Fruit fly (Drosophila melanogaster) whole organism, prepupa: ENCODE results near the gene CG31548.

ENCODE experiments used
- Blimp-1 ChIP-seq: fragments of 200-800 bp; sonication (Bioruptor generic); optimal IDR thresholded peaks from 3 replicates; lab custom pipeline; 2017; ENCODE audit warnings: missing biosample characterization, missing genetic modification characterization, mild to moderate bottlenecking, moderate library complexity, missing genetic modification reagents
- CG10631 ChIP-seq: fragments of 200-800 bp; sonication (Bioruptor generic); optimal IDR thresholded peaks from 2 replicates; lab custom pipeline; 2016; ENCODE audit warnings: missing biosample characterization, missing genetic modification characterization
- CG10669 ChIP-seq: fragments of 200-800 bp; sonication (Bioruptor generic); optimal IDR thresholded peaks from 3 replicates; lab custom pipeline; 2018; ENCODE audit warnings: missing biosample characterization, mild to moderate bottlenecking, missing genetic modification characterization, moderate library complexity
- CG11294 ChIP-seq: fragments of 200-800 bp; sonication (Bioruptor generic); IDR thresholded peaks from 2 replicates; pipeline ENCODE4 v1.3.6; 2022; ENCODE audit warnings: missing biosample characterization, missing genetic modification characterization
- CG11762 ChIP-seq: fragments of 200-800 bp; sonication (Bioruptor generic); optimal IDR thresholded peaks from 3 replicates; lab custom pipeline; 2016; ENCODE audit warnings: missing biosample characterization, missing genetic modification characterization; ENCODE audit not compliant: insufficient read depth
- CG1621 ChIP-seq: fragments of 200-800 bp; sonication (Bioruptor generic); optimal IDR thresholded peaks from 3 replicates; lab custom pipeline; 2018; ENCODE audit warnings: missing biosample characterization, mild to moderate bottlenecking, missing genetic modification characterization
- CG32006 ChIP-seq: fragments of 200-800 bp; sonication (Bioruptor generic); optimal IDR thresholded peaks from 3 replicates; lab custom pipeline; 2017; ENCODE audit warnings: missing biosample characterization, mild to moderate bottlenecking, missing genetic modification characterization
- CG34406 ChIP-seq: fragments of 200-800 bp; sonication (Bioruptor generic); optimal IDR thresholded peaks from 3 replicates; lab custom pipeline; 2016; ENCODE audit warnings: missing biosample characterization, missing genetic modification characterization
- CG3919 ChIP-seq: fragments of 200-800 bp; sonication (Bioruptor generic); optimal IDR thresholded peaks from 3 replicates; lab custom pipeline; 2016; ENCODE audit warnings: missing biosample characterization, missing genetic modification characterization
- CG4318 ChIP-seq: fragments of 200-800 bp; sonication (Bioruptor generic); optimal IDR thresholded peaks from 3 replicates; lab custom pipeline; 2017; ENCODE audit warnings: missing biosample characterization, mild to moderate bottlenecking, missing genetic modification characterization
- CG6163 ChIP-seq: fragments of 200-800 bp; sonication (Bioruptor generic); IDR thresholded peaks from 3 replicates; pipeline ENCODE4 v1.3.6; 2022; ENCODE audit warnings: missing biosample characterization, missing genetic modification characterization
- CG6792 ChIP-seq: fragments of 200-800 bp; sonication (Bioruptor generic); optimal IDR thresholded peaks from 3 replicates; lab custom pipeline; 2016; ENCODE audit warnings: missing biosample characterization, missing genetic modification characterization
- CG6808 ChIP-seq: fragments of 200-800 bp; sonication (Bioruptor generic); optimal IDR thresholded peaks from 3 replicates; lab custom pipeline; 2017; ENCODE audit warnings: missing biosample characterization, missing genetic modification characterization, mild to moderate bottlenecking, moderate library complexity, missing genetic modification reagents
- CG6854 ChIP-seq: fragments of 200-800 bp; sonication (Bioruptor generic); optimal IDR thresholded peaks from 2 replicates; lab custom pipeline; 2017; ENCODE audit warnings: missing biosample characterization, mild to moderate bottlenecking, missing genetic modification characterization
- CG7368 ChIP-seq: fragments of 200-800 bp; sonication (Bioruptor generic); optimal IDR thresholded peaks from 3 replicates; lab custom pipeline; 2016; ENCODE audit warnings: missing biosample characterization, missing genetic modification characterization
- CG8319 ChIP-seq: fragments of 200-800 bp; sonication (Bioruptor generic); optimal IDR thresholded peaks from 3 replicates; lab custom pipeline; 2016; ENCODE audit warnings: missing biosample characterization, missing genetic modification characterization
- CG8632 ChIP-seq: fragments of 200-800 bp; sonication (Bioruptor generic); optimal IDR thresholded peaks from 3 replicates; lab custom pipeline; 2016; ENCODE audit warnings: missing biosample characterization, missing genetic modification characterization
- CG9139 ChIP-seq: fragments of 200-800 bp; sonication (Bioruptor generic); optimal IDR thresholded peaks from 3 replicates; lab custom pipeline; 2017; ENCODE audit warnings: missing biosample characterization, mild to moderate bottlenecking, missing genetic modification characterization
- Eip75B ChIP-seq: fragments of 200-800 bp; sonication (Bioruptor generic); optimal IDR thresholded peaks from 3 replicates; lab custom pipeline; 2016; ENCODE audit warnings: missing biosample characterization, missing genetic modification characterization
- Eip93F ChIP-seq: fragments of 200-800 bp; sonication (Bioruptor generic); optimal IDR thresholded peaks from 2 replicates; lab custom pipeline; 2016; ENCODE audit warnings: missing biosample characterization, mild to moderate bottlenecking, missing genetic modification characterization
- Ets21C ChIP-seq: fragments of 200-800 bp; sonication (Bioruptor generic); optimal IDR thresholded peaks from 3 replicates; lab custom pipeline; 2016; ENCODE audit warnings: missing biosample characterization, missing genetic modification characterization
- Ets96B ChIP-seq: fragments of 200-800 bp; optimal IDR thresholded peaks from 2 replicates; lab custom pipeline; 2019; ENCODE audit warnings: missing biosample characterization, mild to moderate bottlenecking, missing genetic modification characterization, moderate library complexity
- Gug ChIP-seq: fragments of 200-800 bp; sonication (Bioruptor generic); IDR thresholded peaks from 2 replicates; pipeline ENCODE4 v1.3.6; 2022; ENCODE audit warnings: missing biosample characterization, missing genetic modification characterization
- Hr38 ChIP-seq: sonication (Bioruptor generic); optimal IDR thresholded peaks from 2 replicates; lab custom pipeline; 2016; ENCODE audit warnings: missing biosample characterization, missing genetic modification characterization
- Hr39 ChIP-seq: fragments of 200-800 bp; sonication (Bioruptor generic); optimal IDR thresholded peaks from 2 replicates; lab custom pipeline; 2016; ENCODE audit warnings: missing biosample characterization, missing genetic modification characterization
- Hr4 ChIP-seq: fragments of 200-800 bp; sonication (Bioruptor generic); optimal IDR thresholded peaks from 3 replicates; lab custom pipeline; 2016; ENCODE audit warnings: missing biosample characterization, missing genetic modification characterization
- Met ChIP-seq: fragments of 200-800 bp; sonication (Bioruptor generic); optimal IDR thresholded peaks from 3 replicates; lab custom pipeline; 2016; ENCODE audit warnings: missing biosample characterization, missing genetic modification characterization
- OdsH ChIP-seq: fragments of 200-800 bp; sonication (Bioruptor generic); optimal IDR thresholded peaks from 3 replicates; lab custom pipeline; 2016; ENCODE audit warnings: missing biosample characterization, missing genetic modification characterization
- Smox ChIP-seq: fragments of 200-800 bp; sonication (Bioruptor generic); optimal IDR thresholded peaks from 3 replicates; lab custom pipeline; 2016; ENCODE audit warnings: missing biosample characterization, missing genetic modification characterization
- Sox102F ChIP-seq: fragments of 200-800 bp; sonication (Bioruptor generic); optimal IDR thresholded peaks from 2 replicates; lab custom pipeline; 2016; ENCODE audit warnings: missing biosample characterization, mild to moderate bottlenecking, missing genetic modification characterization
- Sox14 ChIP-seq: fragments of 200-800 bp; sonication (Bioruptor generic); optimal IDR thresholded peaks from 3 replicates; lab custom pipeline; 2016; ENCODE audit warnings: missing biosample characterization, missing genetic modification characterization
- Sox15 ChIP-seq: fragments of 200-800 bp; sonication (Bioruptor generic); optimal IDR thresholded peaks from 3 replicates; lab custom pipeline; 2016; ENCODE audit warnings: missing biosample characterization, missing genetic modification characterization
- achi ChIP-seq: fragments of 200-800 bp; sonication (Bioruptor generic); optimal IDR thresholded peaks from 3 replicates; lab custom pipeline; 2016; ENCODE audit warnings: missing biosample characterization, missing genetic modification characterization
- dac ChIP-seq: fragments of 200-800 bp; sonication (Bioruptor generic); optimal IDR thresholded peaks from 2 replicates; lab custom pipeline; 2017; ENCODE audit warnings: missing biosample characterization, mild to moderate bottlenecking, missing genetic modification characterization
- dsx ChIP-seq: fragments of 200-800 bp; optimal IDR thresholded peaks from 3 replicates; lab custom pipeline; 2019; ENCODE audit warnings: missing biosample characterization, mild to moderate bottlenecking, missing genetic modification characterization, moderate library complexity; ENCODE audit not compliant: poor library complexity, severe bottlenecking
- eg ChIP-seq: fragments of 200-800 bp; sonication (Bioruptor generic); IDR thresholded peaks from 3 replicates; pipeline ENCODE4 v1.3.6; 2022; ENCODE audit warnings: missing biosample characterization, missing genetic modification characterization
- esn ChIP-seq: fragments of 200-800 bp; sonication (Bioruptor generic); optimal IDR thresholded peaks from 2 replicates; lab custom pipeline; 2016; ENCODE audit warnings: missing biosample characterization, mild to moderate bottlenecking, missing genetic modification characterization, moderate library complexity
- fd85E ChIP-seq: fragments of 200-800 bp; sonication (Bioruptor generic); optimal IDR thresholded peaks from 3 replicates; lab custom pipeline; 2016; ENCODE audit warnings: missing biosample characterization, missing genetic modification characterization
- lz ChIP-seq: fragments of 200-800 bp; sonication (Bioruptor generic); optimal IDR thresholded peaks from 3 replicates; lab custom pipeline; 2016; ENCODE audit warnings: missing biosample characterization, missing genetic modification characterization
- net ChIP-seq: fragments of 200-800 bp; sonication (Bioruptor generic); optimal IDR thresholded peaks from 3 replicates; lab custom pipeline; 2016; ENCODE audit warnings: missing biosample characterization, missing genetic modification characterization
- pdm3 ChIP-seq: fragments of 200-800 bp; sonication (Bioruptor generic); optimal IDR thresholded peaks from 3 replicates; lab custom pipeline; 2016; ENCODE audit warnings: missing biosample characterization, missing genetic modification characterization
- ss ChIP-seq, 2 experiments: fragments of 200-800 bp; sonication (Bioruptor generic); optimal IDR thresholded peaks; 2 replicates in 1 of 2; 3 replicates in 1 of 2; lab custom pipeline; 2017 to 2018; ENCODE audit warnings: mild to moderate bottlenecking in 2 of 2, missing biosample characterization in 2 of 2, missing genetic modification characterization in 2 of 2, moderate library complexity in 1 of 2
- svp ChIP-seq: fragments of 200-800 bp; sonication (Bioruptor generic); peaks from one replicate; lab custom pipeline; 2016; ENCODE audit warnings: missing biosample characterization, missing genetic modification characterization
- topi ChIP-seq: fragments of 200-800 bp; sonication (Bioruptor generic); optimal IDR thresholded peaks from 3 replicates; lab custom pipeline; 2016; ENCODE audit warnings: missing biosample characterization, missing genetic modification characterization

CG31548 gene

DNA sequence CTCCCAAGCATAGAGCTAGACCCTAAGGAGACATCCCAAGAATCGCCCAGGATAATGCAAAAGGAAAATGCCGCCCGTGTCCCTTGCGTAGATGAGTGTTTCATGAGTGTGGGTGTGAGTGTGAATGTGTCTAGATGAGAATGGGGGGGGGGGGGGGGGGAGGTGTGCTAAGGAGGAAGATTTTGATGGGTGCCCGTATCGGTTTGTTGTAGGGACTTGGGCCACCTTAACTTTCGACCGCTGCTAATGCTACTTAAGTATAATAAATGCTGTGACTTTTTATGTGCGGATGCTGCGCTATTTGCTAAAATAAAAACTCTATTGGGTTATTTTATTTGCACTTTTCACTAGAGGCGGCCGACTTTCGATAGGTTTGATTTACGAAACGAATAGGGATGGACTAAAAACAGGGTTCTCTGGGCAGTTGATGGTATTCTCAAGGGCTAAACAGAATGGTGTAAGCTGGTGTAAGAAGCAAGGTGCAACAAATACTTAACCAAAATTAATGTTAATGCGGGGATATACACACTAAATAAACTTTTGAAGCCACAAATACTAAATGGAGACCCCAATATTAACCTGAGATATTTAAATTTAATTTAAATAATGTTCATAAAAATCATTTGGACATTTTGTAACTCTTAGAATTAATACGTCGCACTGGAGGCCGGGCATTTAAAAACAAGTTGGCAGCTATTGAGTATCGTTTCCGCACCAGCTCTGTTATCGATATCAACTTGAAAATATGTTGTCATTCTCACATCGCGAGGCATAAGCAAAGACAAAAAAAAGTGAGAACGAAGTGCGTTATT lies 32.5 kb upstream of the CG31548 start, which contains the start of the genes Xe7 and Atg17 (continued):
- peak; percentile 89 for TF ChIP-seq Eip75B (GFP tag; lab: Kevin White, UChicago)
- no peak for TF ChIP-seq CG6854
- peak; percentile 77 for TF ChIP-seq dsx (GFP tag; lab: Kevin White, UChicago)
- TF ChIP-seq lz (GFP tag; lab: Kevin White, UChicago): peak; percentile 93
- peak; percentile 96 for TF ChIP-seq OdsH (GFP tag; lab: Kevin White, UChicago)
- TF ChIP-seq Sox102F (GFP tag; lab: Kevin White, UChicago): peak; percentile 85
- peak; percentile 97 for TF ChIP-seq CG10631 (GFP tag; lab: Kevin White, UChicago)
- peak; percentile 90 for TF ChIP-seq CG8632 (GFP tag; lab: Kevin White, UChicago)
- TF ChIP-seq CG1621: peak; percentile 78
- TF ChIP-seq Sox14 (GFP tag; lab: Kevin White, UChicago): peak; percentile 89
- TF ChIP-seq pdm3 (GFP tag; lab: Kevin White, UChicago): peak; percentile 94
- peak; percentile 76 for TF ChIP-seq Blimp-1 (GFP tag; lab: Kevin White, UChicago)
- peak; percentile 88 for TF ChIP-seq CG6163 (GFP tag; lab: Robert Waterston, UW)
- peak; percentile 94 for TF ChIP-seq Hr4 (GFP tag; lab: Kevin White, UChicago)
- peak; percentile 94 for TF ChIP-seq CG32006 (GFP tag; lab: Kevin White, UChicago)
- TF ChIP-seq CG7368 (GFP tag; lab: Kevin White, UChicago): peak; percentile 89
- TF ChIP-seq CG6792 (GFP tag; lab: Kevin White, UChicago): peak; percentile 87
- peak; percentile 93 for TF ChIP-seq CG4318 (GFP tag; lab: Kevin White, UChicago)
- peak; percentile 87 for TF ChIP-seq Eip93F
- peak; percentile 92 for TF ChIP-seq esn
- peak; percentile 90 for TF ChIP-seq CG34406 (GFP tag; lab: Kevin White, UChicago)
- peak; percentile 94 for TF ChIP-seq Ets21C (GFP tag; lab: Kevin White, UChicago)
- peak; percentile 84 for TF ChIP-seq Ets96B (tag; lab: Kevin White, UChicago)
- TF ChIP-seq topi (GFP tag; lab: Kevin White, UChicago): peak; percentile 91
- TF ChIP-seq CG10669 (GFP tag; lab: Kevin White, UChicago): peak; percentile 86
- peak; percentile 27 to 80 for TF ChIP-seq ss (GFP tag; optimal IDR thresholded peaks at IDR 0.05; lab: Kevin White, UChicago)
- peak; percentile 88; the same call in 1 of the 2 replicates for TF ChIP-seq CG11294 (GFP tag; lab: Robert Waterston, UW)
- TF ChIP-seq CG9139 (GFP tag; lab: Kevin White, UChicago): no peak
- peak; percentile 83 for TF ChIP-seq net (GFP tag; lab: Kevin White, UChicago)
- peak; percentile 76 for TF ChIP-seq CG6808 (GFP tag; lab: Kevin White, UChicago)
- peak; percentile 96 for TF ChIP-seq svp
- TF ChIP-seq, all 60 proteins: peak for 56

DNA sequence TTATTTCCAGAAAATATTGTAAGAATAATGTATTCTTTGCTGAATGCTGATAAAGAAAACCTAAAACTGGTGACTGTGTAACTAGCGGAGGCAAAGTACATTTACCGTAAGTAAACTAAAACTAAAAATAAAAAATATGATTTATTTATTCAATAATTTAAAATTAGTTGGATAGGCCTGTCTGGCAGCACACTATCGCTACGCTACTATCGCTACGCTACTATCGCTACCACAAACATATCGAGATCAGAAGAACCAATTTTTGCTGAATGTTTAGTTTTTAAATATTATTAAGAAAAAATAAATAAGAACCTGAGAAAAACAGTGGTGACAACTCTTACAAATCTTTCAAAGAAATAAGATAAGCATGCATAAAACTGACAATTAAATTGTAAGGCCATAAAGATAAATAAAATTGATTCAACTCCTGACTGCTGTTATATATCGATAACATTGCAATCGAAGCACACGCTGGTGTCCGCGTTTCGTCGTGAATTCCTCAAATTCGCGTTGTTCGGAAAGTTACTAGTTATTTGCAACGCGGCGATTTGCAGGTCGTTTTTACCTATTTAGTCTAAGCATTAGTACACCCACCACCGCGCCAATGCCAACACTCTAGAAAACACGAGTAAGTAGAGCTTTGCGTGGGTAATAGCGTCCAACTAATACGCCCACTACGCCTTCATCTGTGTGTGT lies 23.7 kb upstream of the CG31548 start, which contains the start of gene Wdr33:
Gene Wdr33 (plus strand): TSS at position 438 of the 696 bp plus-strand sequence.
- TF ChIP-seq Hr38 (GFP tag; lab: Kevin White, UChicago) (no peak), CG11294 (GFP tag; lab: Robert Waterston, UW) (no peak; the same call in 1 of the 2 replicates), Eip75B (GFP tag; lab: Kevin White, UChicago) (peak; percentile 4), Sox15 (GFP tag; lab: Kevin White, UChicago) (peak; percentile 45), CG6163 (GFP tag; lab: Robert Waterston, UW) (peak; percentile 50; the same call in 2 of the 3 replicates), CG3919 (no peak), Eip93F (no peak), svp (peak; percentile 68), eg (GFP tag; lab: Robert Waterston, UW) (no peak), Ets21C (GFP tag; lab: Kevin White, UChicago) (peak; percentile 13), Hr4 (GFP tag; lab: Kevin White, UChicago) (peak; percentile 45), ss (GFP tag; optimal IDR thresholded peaks at IDR 0.05; lab: Kevin White, UChicago) (no peak), CG9139 (GFP tag; lab: Kevin White, UChicago) (no peak), dac (GFP tag; lab: Kevin White, UChicago) (no peak), CG11762 (GFP tag; lab: Kevin White, UChicago) (peak; percentile 26), net (GFP tag; lab: Kevin White, UChicago) (no peak), achi (GFP tag; lab: Kevin White, UChicago) (peak; percentile 35), fd85E (GFP tag; lab: Kevin White, UChicago) (no peak), Hr39 (GFP tag; lab: Kevin White, UChicago) (peak; percentile 33), CG8319 (peak; percentile 6), CG1621 (no peak), Blimp-1 (GFP tag; lab: Kevin White, UChicago) (no peak), Met (GFP tag; lab: Kevin White, UChicago) (peak; percentile 28), pdm3 (GFP tag; lab: Kevin White, UChicago) (no peak), Smox (peak; percentile 31), CG10631 (GFP tag; lab: Kevin White, UChicago) (peak; percentile 50), Gug (0 out of 2 replicates have a peak, but pooled peaks have one; percentile 24), topi (GFP tag; lab: Kevin White, UChicago) (peak; percentile 24)
